Fruit fly (Drosophila melanogaster): ENCODE measurements around the gene CG5455.

The CG5455 gene

dm6 chr3R:26461226-26461805, at the start of gene CG5455:
Gene CG5455 (plus strand): TSS chr3R:26461527.
- TF ChIP-seq Rfx (GFP tag; IDR thresholded peaks at IDR 0.05): peak; percentile 77
- TF ChIP-seq oc (tag; optimal IDR thresholded peaks at IDR 0.05): peak; percentile 93
- no peak for TF ChIP-seq CG10654 (GFP tag; optimal IDR thresholded peaks at IDR 0.05)
- no peak for TF ChIP-seq Mad (GFP tag; optimal IDR thresholded peaks at IDR 0.05)
- no peak for TF ChIP-seq Tbp (GFP tag; optimal IDR thresholded peaks at IDR 0.05)
- peak; percentile 76 for TF ChIP-seq Atf6 (GFP tag; IDR thresholded peaks at IDR 0.05)
- no peak for TF ChIP-seq CG9876 (GFP tag; optimal IDR thresholded peaks at IDR 0.05)
- peak; percentile 61 for TF ChIP-seq ATbp (GFP tag; optimal IDR thresholded peaks at IDR 0.05)
- TF ChIP-seq CG14965 (GFP tag; optimal IDR thresholded peaks at IDR 0.05; ENCODE audit: borderline replicate concordance): no peak
- TF ChIP-seq Ada2b (GFP tag; IDR thresholded peaks at IDR 0.05): 0 out of 2 replicates have a peak, but pooled peaks have one; percentile 16
- no peak for TF ChIP-seq CG13775 (GFP tag; optimal IDR thresholded peaks at IDR 0.05)
- TF ChIP-seq CG14050 (GFP tag; IDR thresholded peaks at IDR 0.05): no peak
- no peak for TF ChIP-seq CG2202 (tag; optimal IDR thresholded peaks at IDR 0.05)
- no peak for TF ChIP-seq Xbp1 (GFP tag; optimal IDR thresholded peaks at IDR 0.05)
- TF ChIP-seq Spps (tag; optimal IDR thresholded peaks at IDR 0.05): no peak
- TF ChIP-seq CG6654 (GFP tag; optimal IDR thresholded peaks at IDR 0.05): no peak
- peak; percentile 2 for TF ChIP-seq Atf-2 (GFP tag; optimal IDR thresholded peaks at IDR 0.05)
- TF ChIP-seq CG9215 (GFP tag; IDR thresholded peaks at IDR 0.05): no peak
- TF ChIP-seq dysf (GFP tag; IDR thresholded peaks at IDR 0.05): peak; percentile 43; the same call in 1 of the 3 replicates
- TF ChIP-seq kni (GFP tag; optimal IDR thresholded peaks at IDR 0.05): no peak
- TF ChIP-seq exex (tag; optimal IDR thresholded peaks at IDR 0.05): peak; percentile 35
- TF ChIP-seq Hmr (GFP tag; optimal IDR thresholded peaks at IDR 0.05): peak; percentile 78
- TF ChIP-seq YL-1 (GFP tag; optimal IDR thresholded peaks at IDR 0.05): no peak
- peak; percentile 92; the same call in 2 of the 4 replicates for TF ChIP-seq chinmo (GFP tag; IDR thresholded peaks at IDR 0.05; ENCODE audit: partially characterized antibody)
- TF ChIP-seq bab2 (GFP tag; optimal IDR thresholded peaks at IDR 0.05): peak; percentile 2
- TF ChIP-seq CG4820 (GFP tag; optimal IDR thresholded peaks at IDR 0.05): no peak
- TF ChIP-seq Stat92E (GFP tag; optimal IDR thresholded peaks at IDR 0.05): no peak
- no peak for TF ChIP-seq CG12391 (tag; optimal IDR thresholded peaks at IDR 0.05)
- no peak for TF ChIP-seq btn (GFP tag; optimal IDR thresholded peaks at IDR 0.05)
- TF ChIP-seq Dek (tag; optimal IDR thresholded peaks at IDR 0.05): no peak
- no peak for TF ChIP-seq Ptx1 (GFP tag; IDR thresholded peaks at IDR 0.05)
- no peak for TF ChIP-seq Dref (GFP tag; IDR thresholded peaks at IDR 0.05)
- no peak for TF ChIP-seq CG31441 (GFP tag; IDR thresholded peaks at IDR 0.05)
- no peak for TF ChIP-seq Myb (GFP tag; optimal IDR thresholded peaks at IDR 0.05)
- TF ChIP-seq CG6765 (GFP tag; optimal IDR thresholded peaks at IDR 0.05): peak; percentile 15
- TF ChIP-seq CG4360 (GFP tag; IDR thresholded peaks at IDR 0.05): no peak; the same call in 1 of the 2 replicates
- peak; percentile 66; the same call in 1 of the 2 replicates for TF ChIP-seq CG14014 (GFP tag; IDR thresholded peaks at IDR 0.05)
- TF ChIP-seq CG11695 (GFP tag; IDR thresholded peaks at IDR 0.05): 0 out of 3 replicates have a peak, but pooled peaks have one; percentile 25
- peak; percentile 48 for TF ChIP-seq fd64A (GFP tag; optimal IDR thresholded peaks at IDR 0.05)
- no peak for TF ChIP-seq ab (GFP tag; optimal IDR thresholded peaks at IDR 0.05)
- TF ChIP-seq bbx (GFP tag; IDR thresholded peaks at IDR 0.05; ENCODE audit: partially characterized antibody): peak; percentile 70; the same call in 1 of the 2 replicates
- no peak for TF ChIP-seq ems (GFP tag; optimal IDR thresholded peaks at IDR 0.05)
- peak; percentile 40 for TF ChIP-seq CG34224 (GFP tag; IDR thresholded peaks at IDR 0.05; ENCODE audit: partially characterized antibody)
- TF ChIP-seq CHES-1-like (GFP tag; optimal IDR thresholded peaks at IDR 0.05): peak; percentile 52
- no peak for TF ChIP-seq CoRest (tag; optimal IDR thresholded peaks at IDR 0.05)
- TF ChIP-seq CG34422 (GFP tag; IDR thresholded peaks at IDR 0.05): peak; percentile 54; the same call in 1 of the 3 replicates
- TF ChIP-seq fru (optimal IDR thresholded peaks at IDR 0.05): no peak
- TF ChIP-seq unpg (GFP tag; optimal IDR thresholded peaks at IDR 0.05): peak; percentile 39
- no peak for TF ChIP-seq CG15073 (GFP tag; optimal IDR thresholded peaks at IDR 0.05)
- TF ChIP-seq jigr1 (GFP tag; IDR thresholded peaks at IDR 0.05): no peak
- no peak for TF ChIP-seq ap (GFP tag; IDR thresholded peaks at IDR 0.05)
